Worm (Caenorhabditis elegans): Measurements from ENCODE around the gene grd-5.

- no peak for TF ChIP-seq ama-1 (optimal IDR thresholded peaks at IDR 0.05)
- no peak for TF ChIP-seq pat-9 (tag; optimal IDR thresholded peaks at IDR 0.05)
- no peak for TF ChIP-seq ceh-30 (tag; optimal IDR thresholded peaks at IDR 0.05)
- no peak for TF ChIP-seq ceh-18 (tag; optimal IDR thresholded peaks at IDR 0.05)
- TF ChIP-seq ceh-24 (tag; optimal IDR thresholded peaks at IDR 0.05): no peak
- TF ChIP-seq rnt-1 (tag; optimal IDR thresholded peaks at IDR 0.05): no peak
- TF ChIP-seq pha-4 (tag; optimal IDR thresholded peaks at IDR 0.05): no peak
Measured at ce11 chrV:8626406-8626805, 7.6 kb downstream of the grd-5 start.
